Worm (Caenorhabditis elegans): Measurements from ENCODE around the gene C51E3.6.
A peak's percentile ranks its signal among the peaks of the same experiment; 100 is the strongest.

Gene C51E3.6

DNA sequence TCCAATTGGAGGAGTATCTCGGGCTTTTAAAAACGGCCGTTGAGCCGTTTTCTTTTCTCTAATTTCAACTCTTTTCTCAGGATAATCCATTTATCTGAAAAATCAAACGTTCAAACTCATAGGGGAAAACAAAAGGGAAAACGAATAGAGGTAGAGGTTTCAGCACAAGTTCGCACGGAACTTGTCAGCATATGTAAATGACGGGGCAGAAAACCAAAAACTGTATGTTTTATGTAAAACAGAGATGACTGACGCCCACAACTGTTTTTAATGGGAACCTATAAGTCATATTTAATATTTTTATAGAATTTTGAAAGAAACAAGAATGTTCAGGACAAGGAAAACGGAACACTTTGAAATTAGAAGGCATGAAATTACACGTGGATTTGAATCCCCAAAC, at the start of gene C51E3.6:
Gene C51E3.6 (minus strand): TSS at position 101 of the 400 bp plus-strand sequence.
- TF ChIP-seq dao-5 (tag; optimal IDR thresholded peaks at IDR 0.05) (no peak), W03F9.2 (tag; optimal IDR thresholded peaks at IDR 0.05) (no peak), him-1 (tag; optimal IDR thresholded peaks at IDR 0.05) (no peak)

DNA sequence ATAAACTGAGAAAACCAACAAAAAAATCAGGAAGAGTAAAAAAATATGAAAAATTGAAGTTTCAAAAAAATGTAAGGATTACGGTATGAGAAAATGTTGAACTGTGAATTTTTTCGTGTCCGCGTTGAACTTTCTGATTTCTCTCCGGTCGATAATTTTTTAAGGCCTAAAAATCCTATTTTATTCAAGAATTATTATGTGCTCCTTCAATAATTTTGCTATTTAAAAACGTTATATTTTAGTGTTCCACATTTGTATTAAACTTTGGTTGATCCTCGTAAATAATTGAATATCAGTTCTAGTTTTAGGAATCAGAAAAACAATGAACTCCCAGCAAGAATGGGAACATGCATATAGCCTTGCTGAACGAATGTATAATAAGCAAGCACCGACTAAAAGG, 46.4 kb upstream of the C51E3.6 start, which contains the start of gene hpo-40:
Gene hpo-40 (plus strand): TSS at position 301 of the 400 bp plus-strand sequence.
- TF ChIP-seq him-1 (tag; optimal IDR thresholded peaks at IDR 0.05): no peak
- no peak for TF ChIP-seq dao-5 (tag; optimal IDR thresholded peaks at IDR 0.05)
- no peak for TF ChIP-seq W03F9.2 (tag; optimal IDR thresholded peaks at IDR 0.05)

DNA sequence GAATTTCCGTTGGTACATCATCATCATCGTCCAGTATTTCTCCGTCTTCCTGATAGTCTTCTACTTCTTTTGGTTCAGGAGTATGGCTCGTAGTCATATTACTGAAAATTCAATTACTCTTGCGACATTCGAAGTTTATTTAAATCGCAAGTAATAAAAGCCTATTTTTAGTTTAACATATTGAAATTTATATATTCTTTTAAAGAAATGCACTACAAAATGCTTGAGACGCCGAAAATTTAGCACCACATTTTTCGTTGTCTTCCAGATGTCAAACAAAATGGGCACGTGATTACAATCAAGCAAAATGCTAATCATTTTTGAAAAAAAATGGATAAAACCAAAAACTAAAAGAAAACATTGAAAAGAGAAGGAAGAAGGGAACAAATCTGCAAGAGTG, 45.8 kb upstream of the C51E3.6 start, which contains the start of gene zhit-3:
Gene zhit-3 (minus strand): TSS at position 101 of the 400 bp plus-strand sequence.
- TF ChIP-seq W03F9.2 (tag; optimal IDR thresholded peaks at IDR 0.05): no peak
- TF ChIP-seq him-1 (tag; optimal IDR thresholded peaks at IDR 0.05): no peak
- TF ChIP-seq dao-5 (tag; optimal IDR thresholded peaks at IDR 0.05): no peak

DNA sequence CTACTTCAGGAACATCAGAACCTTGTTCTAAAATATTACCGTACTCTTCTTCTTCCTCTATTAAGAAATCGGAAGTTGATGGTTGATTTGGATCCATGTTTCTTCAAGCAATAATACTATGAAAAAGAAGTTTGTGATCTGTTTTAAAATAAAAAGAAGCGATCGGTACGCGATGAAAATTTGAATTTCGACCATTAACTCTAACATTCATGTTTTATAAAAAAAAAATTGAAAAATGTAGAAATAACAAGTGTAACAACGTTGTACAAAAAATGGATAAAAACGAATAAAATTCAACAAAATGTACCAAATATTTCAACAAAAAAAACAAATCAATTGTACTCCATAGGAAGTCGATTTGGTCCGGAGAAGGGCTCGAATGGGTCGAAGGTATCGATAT, 44.0 kb upstream of the C51E3.6 start, which contains the start of gene tftc-3:
Gene tftc-3 (minus strand): TSS at position 101 of the 400 bp plus-strand sequence.
- no peak for TF ChIP-seq him-1 (tag; optimal IDR thresholded peaks at IDR 0.05)
- no peak for TF ChIP-seq dao-5 (tag; optimal IDR thresholded peaks at IDR 0.05)
- no peak for TF ChIP-seq W03F9.2 (tag; optimal IDR thresholded peaks at IDR 0.05)

- no peak for TF ChIP-seq him-1 (tag; optimal IDR thresholded peaks at IDR 0.05)
- TF ChIP-seq W03F9.2 (tag; optimal IDR thresholded peaks at IDR 0.05): no peak
- TF ChIP-seq dao-5 (tag; optimal IDR thresholded peaks at IDR 0.05): no peak
Observed at ce11 chrV:10206502-10206901, 40.2 kb upstream of the C51E3.6 start, which contains the start of gene rpc-25. rpc-25 (minus strand) TSS chrV:10206602.

DNA sequence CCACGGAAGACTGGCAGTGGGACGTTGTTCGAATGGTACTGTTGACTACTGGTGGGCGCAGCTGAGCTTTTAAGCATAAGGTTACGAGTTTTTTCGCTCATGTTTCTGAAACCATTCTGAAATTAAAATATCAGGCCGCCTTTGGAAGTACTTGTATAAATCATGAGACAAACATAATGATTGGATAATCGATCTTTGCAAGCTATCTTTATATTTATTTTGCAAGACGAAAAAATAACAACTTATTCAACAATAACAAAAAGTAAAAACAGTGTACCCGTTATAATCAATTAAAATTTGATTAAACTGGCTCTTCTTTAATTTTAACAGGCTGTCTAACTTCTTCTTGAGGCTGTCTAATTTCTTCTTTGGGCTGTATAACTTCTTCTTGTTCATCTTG, 39.2 kb upstream of the C51E3.6 start, which contains the start of gene ZK856.16:
Gene ZK856.16 (minus strand): TSS at position 101 of the 400 bp plus-strand sequence.
- TF ChIP-seq him-1 (tag; optimal IDR thresholded peaks at IDR 0.05) (no peak), W03F9.2 (tag; optimal IDR thresholded peaks at IDR 0.05) (no peak), dao-5 (tag; optimal IDR thresholded peaks at IDR 0.05) (no peak)

DNA sequence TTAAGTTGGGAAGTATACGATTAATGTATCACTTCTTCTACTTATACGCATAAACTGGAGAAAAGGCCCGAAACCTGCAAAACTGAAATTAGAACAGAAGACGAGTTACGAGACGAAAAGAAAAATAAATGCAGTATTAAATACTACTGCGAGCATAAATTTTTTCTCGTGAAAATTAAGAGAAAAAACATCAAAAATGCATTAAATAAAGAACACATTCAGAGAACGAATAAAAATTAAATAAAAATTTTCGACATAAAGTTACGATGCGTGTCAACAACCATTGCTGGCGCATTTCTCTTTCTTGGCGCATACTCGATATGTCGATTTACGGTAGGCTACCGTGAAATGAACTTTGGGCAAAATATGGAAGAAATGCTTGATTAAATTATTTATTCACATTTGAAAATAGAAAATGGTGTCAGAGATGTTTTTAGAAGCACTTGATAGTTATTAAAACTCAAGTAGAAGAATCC, 38.6 kb upstream of the C51E3.6 start, which contains the start of the genes ZK856.19 and ZK856.11:
Gene ZK856.19 (minus strand): TSS at position 51 of the 476 bp plus-strand sequence.
Gene ZK856.11 (minus strand): TSS at position 76 of the 476 bp plus-strand sequence.
- TF ChIP-seq W03F9.2 (tag; optimal IDR thresholded peaks at IDR 0.05) (peak; percentile 58), dao-5 (tag; optimal IDR thresholded peaks at IDR 0.05) (no peak)

ce11 chrV:10203435-10204009, 37.3 kb upstream of the C51E3.6 start, which contains the start of gene chpf-1:
chpf-1 (minus strand) TSS chrV:10203485.
- TF ChIP-seq him-1 (tag; optimal IDR thresholded peaks at IDR 0.05) (no peak), W03F9.2 (tag; optimal IDR thresholded peaks at IDR 0.05) (no peak), dao-5 (tag; optimal IDR thresholded peaks at IDR 0.05) (no peak)

DNA sequence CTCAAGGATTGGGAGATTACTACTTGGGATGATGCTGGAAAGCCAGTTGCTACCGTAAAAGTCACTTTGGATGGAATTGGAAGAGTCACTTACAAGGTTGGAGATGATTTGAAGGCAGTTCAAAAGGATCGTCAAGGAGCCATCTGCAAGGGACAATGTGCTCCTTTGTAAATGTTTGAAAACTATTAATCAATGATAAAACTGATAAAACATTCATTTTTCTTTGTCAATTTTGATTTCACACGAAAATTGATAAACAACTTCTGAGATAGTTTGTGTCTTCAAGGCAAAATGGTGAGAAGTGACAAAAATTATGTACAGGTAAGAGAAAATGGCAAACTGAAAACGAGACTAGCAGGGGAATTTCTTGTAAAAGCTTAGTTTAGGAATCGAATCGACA, 36.1 kb upstream of the C51E3.6 start:
- TF ChIP-seq dao-5 (tag; optimal IDR thresholded peaks at IDR 0.05): no peak
- no peak for TF ChIP-seq W03F9.2 (tag; optimal IDR thresholded peaks at IDR 0.05)
- no peak for TF ChIP-seq him-1 (tag; optimal IDR thresholded peaks at IDR 0.05)

ce11 chrV:10201913-10202312, 35.6 kb upstream of the C51E3.6 start, which contains the start of gene ZK856.7:
ZK856.7 (plus strand) TSS chrV:10202098.
- TF ChIP-seq dao-5 (tag; optimal IDR thresholded peaks at IDR 0.05): no peak
- TF ChIP-seq W03F9.2 (tag; optimal IDR thresholded peaks at IDR 0.05): no peak
- TF ChIP-seq him-1 (tag; optimal IDR thresholded peaks at IDR 0.05): no peak

DNA sequence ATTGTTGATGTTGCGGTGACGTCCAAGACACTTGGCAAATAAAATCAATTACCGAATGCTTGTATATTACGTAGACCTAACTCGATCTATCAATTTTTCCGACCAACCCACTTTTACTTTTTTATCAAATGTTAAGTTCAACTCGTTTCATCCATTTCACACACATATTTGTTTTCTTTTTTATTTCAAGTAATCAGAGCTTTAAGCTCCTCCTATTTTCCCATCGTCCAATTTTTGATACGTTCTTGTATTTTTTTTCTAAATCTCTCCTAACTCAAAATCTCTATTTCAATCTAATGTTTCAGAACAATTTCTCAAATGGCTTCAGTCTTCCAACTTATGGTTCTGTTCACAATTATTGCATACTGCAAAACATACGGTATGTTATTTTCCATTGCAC, 32.1 kb upstream of the C51E3.6 start, which contains the start of gene ZK856.6:
Gene ZK856.6 (plus strand): TSS at position 301 of the 400 bp plus-strand sequence.
- no peak for TF ChIP-seq W03F9.2 (tag; optimal IDR thresholded peaks at IDR 0.05)
- TF ChIP-seq dao-5 (tag; optimal IDR thresholded peaks at IDR 0.05): no peak
- TF ChIP-seq him-1 (tag; optimal IDR thresholded peaks at IDR 0.05): no peak

ce11 chrV:10191242-10191641, 25.0 kb upstream of the C51E3.6 start:
- TF ChIP-seq W03F9.2 (tag; optimal IDR thresholded peaks at IDR 0.05) (no peak), him-1 (tag; optimal IDR thresholded peaks at IDR 0.05) (no peak), dao-5 (tag; optimal IDR thresholded peaks at IDR 0.05) (no peak)

- TF ChIP-seq dao-5 (tag; optimal IDR thresholded peaks at IDR 0.05) (no peak), W03F9.2 (tag; optimal IDR thresholded peaks at IDR 0.05) (no peak), him-1 (tag; optimal IDR thresholded peaks at IDR 0.05) (no peak)
Observed at ce11 chrV:10190081-10190556, 23.9 kb upstream of the C51E3.6 start, which contains the start of gene ZK856.5. ZK856.5 (minus strand) TSS chrV:10190131.

DNA sequence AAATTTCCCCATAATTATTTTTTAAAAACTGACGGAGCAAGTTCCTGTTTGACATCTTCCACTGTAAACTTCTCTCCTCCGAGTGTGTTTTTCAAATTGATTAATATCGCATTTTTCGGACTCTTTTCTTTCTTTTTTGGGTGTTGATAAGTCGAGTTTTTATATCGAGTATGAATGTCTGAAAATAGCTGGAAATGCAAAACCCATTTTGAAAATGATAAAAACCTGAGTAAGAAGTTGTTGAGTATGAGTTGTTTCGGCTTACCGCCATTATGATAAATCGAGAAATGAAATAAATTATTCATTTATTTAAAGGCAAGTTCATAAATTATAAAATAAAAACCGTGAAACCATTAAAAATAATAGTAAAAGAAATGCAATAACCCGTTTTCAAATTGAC, 19.5 kb upstream of the C51E3.6 start, which contains the start of gene ZK856.18:
Gene ZK856.18 (minus strand): TSS at position 289 of the 400 bp plus-strand sequence.
- TF ChIP-seq W03F9.2 (tag; optimal IDR thresholded peaks at IDR 0.05) (no peak), him-1 (tag; optimal IDR thresholded peaks at IDR 0.05) (no peak), dao-5 (tag; optimal IDR thresholded peaks at IDR 0.05) (no peak)
